Worm (Caenorhabditis elegans) whole organism, mixed stage, embryonic: Measurements from ENCODE around the gene T05G5.4.

Experiments
- M03D4.4 ChIP-seq: sonication (generic microtip); optimal IDR thresholded peaks from 2 replicates; lab custom pipeline; 2017; ENCODE audit warnings: mild to moderate bottlenecking, missing genetic modification characterization, missing compliant biosample characterization
- bed-3 ChIP-seq: fragments of 200-800 bp; sonication (Bioruptor generic); optimal IDR thresholded peaks from 3 replicates; lab custom pipeline; 2018; ENCODE audit warnings: mild to moderate bottlenecking, missing genetic modification characterization, moderate library complexity, missing compliant biosample characterization
- ceh-39 ChIP-seq: fragments of 150-350 bp; optimal IDR thresholded peaks from 2 replicates; lab custom pipeline; 2014; ENCODE audit warnings: missing biosample characterization, missing genetic modification characterization
- ceh-43 ChIP-seq: fragments of 200-800 bp; sonication (Bioruptor generic); optimal IDR thresholded peaks from 2 replicates; lab custom pipeline; 2018; ENCODE audit warnings: mild to moderate bottlenecking, missing genetic modification characterization, moderate library complexity, missing compliant biosample characterization
- ceh-83 ChIP-seq: fragments of 200-800 bp; sonication (Bioruptor generic); optimal IDR thresholded peaks from 2 replicates; lab custom pipeline; 2018; ENCODE audit warnings: mild to moderate bottlenecking, missing genetic modification characterization, missing compliant biosample characterization
- ces-1 ChIP-seq: fragments of 150-350 bp; optimal IDR thresholded peaks from 2 replicates; lab custom pipeline; 2014; ENCODE audit warnings: missing biosample characterization, missing genetic modification reagents, missing genetic modification characterization
- cnd-1 ChIP-seq: fragments of 200-800 bp; sonication (Bioruptor generic); optimal IDR thresholded peaks from 2 replicates; lab custom pipeline; 2018; ENCODE audit warnings: mild to moderate bottlenecking, missing genetic modification characterization, missing compliant biosample characterization
- elt-1 ChIP-seq: sonication (generic microtip); optimal IDR thresholded peaks from 2 replicates; lab custom pipeline; 2017; ENCODE audit warnings: missing genetic modification characterization, mild to moderate bottlenecking, missing compliant biosample characterization, antibody characterized with exemption, moderate library complexity, borderline replicate concordance; ENCODE audit not compliant: insufficient read depth
- flh-1 ChIP-seq: fragments of 200-800 bp; sonication (Bioruptor generic); optimal IDR thresholded peaks from 2 replicates; lab custom pipeline; 2018; ENCODE audit warnings: mild to moderate bottlenecking, missing genetic modification characterization, moderate library complexity, missing compliant biosample characterization
- ham-2 ChIP-seq: fragments of 200-800 bp; sonication (Bioruptor generic); optimal IDR thresholded peaks from 2 replicates; lab custom pipeline; 2018; ENCODE audit warnings: mild to moderate bottlenecking, missing genetic modification characterization, missing compliant biosample characterization
- hlh-1 ChIP-seq: fragments of 150-350 bp; optimal IDR thresholded peaks from 2 replicates; lab custom pipeline; 2014; ENCODE audit warnings: missing biosample characterization, missing genetic modification reagents, missing genetic modification characterization
- lin-13 ChIP-seq: fragments of 150-350 bp; optimal IDR thresholded peaks from 2 replicates; lab custom pipeline; 2014; ENCODE audit warnings: missing biosample characterization, missing genetic modification characterization
- lin-32 ChIP-seq: fragments of 200-800 bp; sonication (Bioruptor generic); optimal IDR thresholded peaks from 2 replicates; lab custom pipeline; 2018; ENCODE audit warnings: mild to moderate bottlenecking, missing genetic modification characterization, missing compliant biosample characterization
- lsy-2 ChIP-seq: fragments of 150-350 bp; optimal IDR thresholded peaks from 2 replicates; lab custom pipeline; 2014; ENCODE audit warnings: missing biosample characterization, missing genetic modification characterization
- mab-5 ChIP-seq: fragments of 150-350 bp; optimal IDR thresholded peaks from 2 replicates; lab custom pipeline; 2014; ENCODE audit warnings: missing biosample characterization, missing genetic modification characterization
- mep-1 ChIP-seq: fragments of 150-350 bp; optimal IDR thresholded peaks from 2 replicates; lab custom pipeline; 2017; ENCODE audit warnings: missing biosample characterization, missing genetic modification reagents, missing genetic modification characterization, inconsistent platforms
- mls-2 ChIP-seq: sonication (generic microtip); optimal IDR thresholded peaks from 2 replicates; lab custom pipeline; 2016; ENCODE audit warnings: mild to moderate bottlenecking, missing genetic modification characterization, moderate library complexity, missing compliant biosample characterization
- nhr-2 ChIP-seq: fragments of 150-350 bp; optimal IDR thresholded peaks from 2 replicates; lab custom pipeline; 2014; ENCODE audit warnings: missing biosample characterization, missing genetic modification characterization
- nhr-237 ChIP-seq: fragments of 150-350 bp; optimal IDR thresholded peaks from 2 replicates; lab custom pipeline; 2014; ENCODE audit warnings: missing biosample characterization, missing genetic modification characterization
- nhr-76 ChIP-seq: sonication (generic microtip); optimal IDR thresholded peaks from 2 replicates; lab custom pipeline; 2017; ENCODE audit warnings: missing biosample characterization, missing genetic modification characterization
- pha-4 ChIP-seq: fragments of 150-350 bp; optimal IDR thresholded peaks from 2 replicates; lab custom pipeline; 2018; ENCODE audit warnings: missing biosample characterization, missing genetic modification reagents, missing genetic modification characterization
- sem-2 ChIP-seq: fragments of 200-800 bp; sonication (Bioruptor generic); optimal IDR thresholded peaks from 2 replicates; lab custom pipeline; 2018; ENCODE audit warnings: mild to moderate bottlenecking, missing genetic modification characterization, missing compliant biosample characterization
- snpc-4 ChIP-seq: fragments of 150-350 bp; optimal IDR thresholded peaks from 2 replicates; lab custom pipeline; 2014; ENCODE audit warnings: missing biosample characterization, missing genetic modification characterization
- sptf-1 ChIP-seq: sonication (generic microtip); optimal IDR thresholded peaks from 2 replicates; lab custom pipeline; 2017; ENCODE audit warnings: mild to moderate bottlenecking, missing genetic modification characterization, moderate library complexity, missing compliant biosample characterization
- tbx-8 ChIP-seq: fragments of 200-800 bp; sonication (Bioruptor generic); optimal IDR thresholded peaks from 2 replicates; lab custom pipeline; 2018; ENCODE audit warnings: mild to moderate bottlenecking, missing genetic modification characterization, moderate library complexity, missing compliant biosample characterization
- unc-120 ChIP-seq: sonication (generic microtip); optimal IDR thresholded peaks from 2 replicates; lab custom pipeline; 2017; ENCODE audit warnings: missing genetic modification characterization, missing compliant biosample characterization; ENCODE audit not compliant: poor library complexity, severe bottlenecking
- unc-39 ChIP-seq: fragments of 150-350 bp; optimal IDR thresholded peaks from 2 replicates; lab custom pipeline; 2014; ENCODE audit warnings: missing biosample characterization, missing genetic modification characterization
- unc-62 ChIP-seq: fragments of 150-350 bp; optimal IDR thresholded peaks from 2 replicates; lab custom pipeline; 2014; ENCODE audit warnings: missing biosample characterization, missing genetic modification reagents, missing genetic modification characterization

T05G5.4 gene

ce11 chrIII:9766175-9766574, 17.4 kb downstream of the T05G5.4 start, which contains the start of gene cbp-1:
TSS of gene cbp-1 (plus strand) at chrIII:9766509.
- TF ChIP-seq ceh-39 (tag; lab: Kevin White, UChicago), result peak; percentile 42
- no peak for TF ChIP-seq cnd-1 (tag; lab: Kevin White, UChicago)
- no peak for TF ChIP-seq ceh-43
- TF ChIP-seq elt-1 (tag; lab: Kevin White, UChicago), result no peak
- TF ChIP-seq mep-1 (tag; lab: Kevin White, UChicago), result no peak
- TF ChIP-seq nhr-76 (tag; lab: Kevin White, UChicago), result no peak
- no peak for TF ChIP-seq hlh-1
- no peak for TF ChIP-seq lin-13 (tag; lab: Kevin White, UChicago)
- peak; percentile 69 for TF ChIP-seq lsy-2
- TF ChIP-seq mls-2 (tag; lab: Kevin White, UChicago), result no peak
- peak; percentile 76 for TF ChIP-seq ces-1 (GFP tag; lab: Kevin White, UChicago)
- TF ChIP-seq unc-62 (GFP tag; lab: Kevin White, UChicago), result peak; percentile 21
- no peak for TF ChIP-seq sptf-1
- TF ChIP-seq, all 35 proteins: peak for 4

- no peak for TF ChIP-seq flh-1 (GFP tag; lab: Kevin White, UChicago)
- no peak for TF ChIP-seq lin-13 (tag; lab: Kevin White, UChicago)
- TF ChIP-seq lin-32 (GFP tag; lab: Kevin White, UChicago), result no peak
- TF ChIP-seq nhr-2 (tag; lab: Kevin White, UChicago), result no peak
- no peak for TF ChIP-seq M03D4.4 (tag; lab: Kevin White, UChicago)
- TF ChIP-seq unc-39, result no peak
- TF ChIP-seq ceh-43, result no peak
- TF ChIP-seq snpc-4 (tag; lab: Kevin White, UChicago), result no peak
These were observed 18.4 kb downstream of the T05G5.4 start for ce11 chrIII:9767095-9767494.

ce11 chrIII:9768023-9768422, 19.3 kb downstream of the T05G5.4 start:
- TF ChIP-seq sem-2 (GFP tag; lab: Kevin White, UChicago), result no peak
- no peak for TF ChIP-seq ceh-43
- no peak for TF ChIP-seq ceh-83 (GFP tag; lab: Kevin White, UChicago)
- no peak for TF ChIP-seq lin-13 (tag; lab: Kevin White, UChicago)
- TF ChIP-seq pha-4 (tag; lab: Kevin White, UChicago), result no peak
- no peak for TF ChIP-seq ham-2 (GFP tag; lab: Kevin White, UChicago)
- no peak for TF ChIP-seq cnd-1 (tag; lab: Kevin White, UChicago)
- TF ChIP-seq lin-32 (GFP tag; lab: Kevin White, UChicago), result peak; percentile 24

ce11 chrIII:9770590-9770989, 21.9 kb downstream of the T05G5.4 start:
- TF ChIP-seq mab-5, result no peak
- TF ChIP-seq unc-120, result no peak
- TF ChIP-seq lin-13 (tag; lab: Kevin White, UChicago), result no peak
- TF ChIP-seq hlh-1, result no peak
- no peak for TF ChIP-seq tbx-8 (GFP tag; lab: Kevin White, UChicago)
- no peak for TF ChIP-seq nhr-237 (tag; lab: Kevin White, UChicago)
- no peak for TF ChIP-seq nhr-2 (tag; lab: Kevin White, UChicago)
- TF ChIP-seq, all 35 proteins: peak for 0

ce11 chrIII:9772394-9772793, 23.7 kb downstream of the T05G5.4 start:
- TF ChIP-seq unc-62 (GFP tag; lab: Kevin White, UChicago) (no peak), ceh-83 (GFP tag; lab: Kevin White, UChicago) (no peak), bed-3 (no peak), ces-1 (GFP tag; lab: Kevin White, UChicago) (no peak)

ce11 chrIII:9775916-9776315, 27.2 kb downstream of the T05G5.4 start:
- TF ChIP-seq ces-1 (GFP tag; lab: Kevin White, UChicago), result no peak
- TF ChIP-seq ceh-43, result no peak
- no peak for TF ChIP-seq unc-62 (GFP tag; lab: Kevin White, UChicago)
- no peak for TF ChIP-seq mep-1 (tag; lab: Kevin White, UChicago)
- TF ChIP-seq sptf-1, result no peak
- TF ChIP-seq lin-13 (tag; lab: Kevin White, UChicago), result no peak
- no peak for TF ChIP-seq elt-1 (tag; lab: Kevin White, UChicago)
- TF ChIP-seq hlh-1, result no peak
